Worm (Caenorhabditis elegans): ENCODE measurements around the gene cox-14.

- no peak for TF ChIP-seq unc-3 (GFP tag; conservative IDR thresholded peaks at IDR 0.05)
- no peak for TF ChIP-seq unc-3 (tag; optimal IDR thresholded peaks at IDR 0.05)
- TF ChIP-seq nfya-1 (tag; optimal IDR thresholded peaks at IDR 0.05): no peak
- no peak for TF ChIP-seq ref-2 (tag; optimal IDR thresholded peaks at IDR 0.05)
- no peak for TF ChIP-seq ceh-6 (GFP tag; optimal IDR thresholded peaks at IDR 0.05)
- TF ChIP-seq pros-1 (tag; optimal IDR thresholded peaks at IDR 0.05): no peak
- no peak for TF ChIP-seq nhr-11 (tag; optimal IDR thresholded peaks at IDR 0.05)
- TF ChIP-seq rnt-1 (tag; optimal IDR thresholded peaks at IDR 0.05): no peak
- no peak for TF ChIP-seq tbx-7 (tag; optimal IDR thresholded peaks at IDR 0.05)
- TF ChIP-seq hlh-6 (tag; optimal IDR thresholded peaks at IDR 0.05): no peak
Observed at ce11 chrIII:10179444-10179843, 39.3 kb upstream of the cox-14 start.
